Fruit fly (Drosophila melanogaster) whole organism, embryonic: ENCODE results near the gene Bgb.

Source experiments
- Atf6 ChIP-seq: fragments of 200-800 bp; sonication (Bioruptor generic); IDR thresholded peaks from 2 replicates; pipeline ENCODE4 v1.3.6; 2022; ENCODE audit warnings: missing biosample characterization, missing genetic modification characterization
- Awh ChIP-seq: fragments of 200-800 bp; sonication (Bioruptor generic); IDR thresholded peaks from 2 replicates; pipeline ENCODE4, ENCODE4 v1.3.6; 2022; ENCODE audit warnings: missing biosample characterization, missing genetic modification characterization
- Bgb ChIP-seq: fragments of 200-800 bp; sonication (Bioruptor generic); IDR thresholded peaks from 2 replicates; pipeline ENCODE4 v1.3.6; 2022; ENCODE audit warnings: missing biosample characterization, missing genetic modification characterization; ENCODE audit not compliant: partially characterized antibody
- CG11398 ChIP-seq: fragments of 200-800 bp; sonication (Bioruptor generic); optimal IDR thresholded peaks from 2 replicates; lab custom pipeline; 2016; ENCODE audit warnings: missing biosample characterization, missing genetic modification characterization
- CG13894 ChIP-seq: fragments of 200-800 bp; sonication (Bioruptor generic); optimal IDR thresholded peaks from 3 replicates; lab custom pipeline; 2018; ENCODE audit warnings: missing biosample characterization, mild to moderate bottlenecking, missing genetic modification characterization, moderate library complexity
- CG15514 ChIP-seq: fragments of 200-800 bp; sonication (Bioruptor generic); optimal IDR thresholded peaks from 3 replicates; lab custom pipeline; 2017; ENCODE audit warnings: missing biosample characterization, missing genetic modification characterization, mild to moderate bottlenecking, moderate library complexity, missing genetic modification reagents
- CG17802 ChIP-seq: fragments of 200-800 bp; sonication (Bioruptor generic); optimal IDR thresholded peaks from 2 replicates; lab custom pipeline; 2018; ENCODE audit warnings: missing biosample characterization, mild to moderate bottlenecking, missing genetic modification characterization, moderate library complexity
- CG2129 ChIP-seq: fragments of 200-800 bp; sonication (Bioruptor generic); IDR thresholded peaks from 2 replicates; pipeline ENCODE4 v1.3.6; 2022; ENCODE audit warnings: missing biosample characterization, missing genetic modification characterization; ENCODE audit not compliant: partially characterized antibody
- CG31224 ChIP-seq: fragments of 200-800 bp; sonication (Bioruptor generic); IDR thresholded peaks from 2 replicates; pipeline ENCODE4 v1.3.6; 2022; ENCODE audit warnings: missing biosample characterization, missing genetic modification characterization
- CG31388 ChIP-seq: fragments of 200-800 bp; sonication (Bioruptor generic); optimal IDR thresholded peaks from 2 replicates; lab custom pipeline; 2016; ENCODE audit warnings: missing biosample characterization, missing genetic modification characterization
- CG34422 ChIP-seq: fragments of 200-800 bp; sonication (Bioruptor generic); IDR thresholded peaks from 3 replicates; pipeline ENCODE4 v1.3.6; 2022; ENCODE audit warnings: missing biosample characterization, missing genetic modification characterization
- CG3995 ChIP-seq: fragments of 200-800 bp; sonication (Bioruptor generic); optimal IDR thresholded peaks from 3 replicates; lab custom pipeline; 2016; ENCODE audit warnings: missing biosample characterization, missing genetic modification characterization
- CG4328 ChIP-seq: fragments of 200-800 bp; sonication (Bioruptor generic); optimal IDR thresholded peaks from 3 replicates; lab custom pipeline; 2017; ENCODE audit warnings: missing biosample characterization, missing genetic modification reagents, missing genetic modification characterization
- CG6791 ChIP-seq: fragments of 200-800 bp; sonication (Bioruptor generic); IDR thresholded peaks from 3 replicates; pipeline ENCODE4 v1.3.6; 2022; ENCODE audit warnings: missing biosample characterization, missing genetic modification characterization; ENCODE audit not compliant: partially characterized antibody
- CG8924 ChIP-seq: fragments of 200-800 bp; optimal IDR thresholded peaks from 3 replicates; lab custom pipeline; 2019; ENCODE audit warnings: missing biosample characterization, mild to moderate bottlenecking, missing genetic modification characterization, moderate library complexity
- Doc3 ChIP-seq: fragments of 200-800 bp; sonication (Bioruptor generic); IDR thresholded peaks from 3 replicates; pipeline ENCODE4 v1.3.6; 2022; ENCODE audit warnings: missing biosample characterization, missing genetic modification characterization; ENCODE audit not compliant: partially characterized antibody
- Dp ChIP-seq: fragments of 200-800 bp; sonication (Bioruptor generic); optimal IDR thresholded peaks from 2 replicates; lab custom pipeline; 2018; ENCODE audit warnings: missing biosample characterization, mild to moderate bottlenecking, missing genetic modification characterization, moderate library complexity
- Elba2 ChIP-seq: fragments of 200-800 bp; sonication (Bioruptor generic); optimal IDR thresholded peaks from 3 replicates; lab custom pipeline; 2016; ENCODE audit warnings: missing biosample characterization, missing genetic modification characterization
- Fer1 ChIP-seq: fragments of 200-800 bp; sonication (Bioruptor generic); optimal IDR thresholded peaks from 2 replicates; lab custom pipeline; 2017; ENCODE audit warnings: missing biosample characterization, mild to moderate bottlenecking, missing genetic modification characterization
- Gug ChIP-seq: fragments of 200-800 bp; sonication (Bioruptor generic); IDR thresholded peaks from 4 replicates; pipeline ENCODE4 v1.3.6; 2022; ENCODE audit warnings: missing biosample characterization, missing genetic modification characterization
- H2.0 ChIP-seq: fragments of 200-800 bp; sonication (Bioruptor generic); IDR thresholded peaks from 2 replicates; pipeline ENCODE4 v1.3.6; 2022; ENCODE audit warnings: missing biosample characterization, missing genetic modification characterization
- HLHmδ ChIP-seq: fragments of 200-800 bp; sonication (Bioruptor generic); optimal IDR thresholded peaks from 2 replicates; lab custom pipeline; 2018; ENCODE audit warnings: missing biosample characterization, mild to moderate bottlenecking, missing genetic modification characterization, moderate library complexity
- Hand ChIP-seq: fragments of 200-800 bp; sonication (Bioruptor generic); optimal IDR thresholded peaks from 2 replicates; lab custom pipeline; 2017; ENCODE audit warnings: mild to moderate bottlenecking, missing biosample characterization, missing genetic modification reagents, missing genetic modification characterization
- Myb ChIP-seq: fragments of 200-800 bp; sonication (Bioruptor generic); optimal IDR thresholded peaks from 2 replicates; lab custom pipeline; 2016; ENCODE audit warnings: missing biosample characterization, missing genetic modification characterization
- Neu2 ChIP-seq: fragments of 200-800 bp; sonication (Bioruptor generic); optimal IDR thresholded peaks from 3 replicates; lab custom pipeline; 2016; ENCODE audit warnings: missing biosample characterization, missing genetic modification characterization, borderline replicate concordance
- Pdp1 ChIP-seq, 2 experiments: fragments of 200-800 bp; sonication (Bioruptor generic); optimal IDR thresholded peaks; 3 replicates each; lab custom pipeline; 2016; ENCODE audit warnings: missing biosample characterization in 2 of 2, missing genetic modification characterization in 2 of 2, mild to moderate bottlenecking in 1 of 2, moderate library complexity in 1 of 2
- Sin3A ChIP-seq: fragments of >200 bp; optimal IDR thresholded peaks from 2 replicates; lab custom pipeline; 2018
- Sox102F ChIP-seq: fragments of 200-800 bp; sonication (Bioruptor generic); optimal IDR thresholded peaks from 2 replicates; lab custom pipeline; 2018; ENCODE audit warnings: missing biosample characterization, mild to moderate bottlenecking, missing genetic modification characterization, moderate library complexity
- Sry-β ChIP-seq: fragments of 200-800 bp; sonication (Bioruptor generic); optimal IDR thresholded peaks from 2 replicates; lab custom pipeline; 2018; ENCODE audit warnings: missing biosample characterization, mild to moderate bottlenecking, missing genetic modification characterization, moderate library complexity
- ab ChIP-seq: fragments of 200-800 bp; sonication (Bioruptor generic); optimal IDR thresholded peaks from 2 replicates; lab custom pipeline; 2016; ENCODE audit warnings: missing biosample characterization, missing genetic modification characterization
- abd-A ChIP-seq: fragments of 200-800 bp; sonication (Bioruptor generic); optimal IDR thresholded peaks from 3 replicates; lab custom pipeline; 2019; ENCODE audit warnings: missing biosample characterization, mild to moderate bottlenecking, missing genetic modification characterization, moderate library complexity
- ac ChIP-seq: fragments of 200-800 bp; sonication (Bioruptor generic); optimal IDR thresholded peaks from 3 replicates; lab custom pipeline; 2017; ENCODE audit warnings: missing biosample characterization, mild to moderate bottlenecking, missing genetic modification characterization
- bab2 ChIP-seq: fragments of 200-800 bp; sonication (Bioruptor generic); optimal IDR thresholded peaks from 2 replicates; lab custom pipeline; 2016; ENCODE audit warnings: missing biosample characterization, missing genetic modification characterization
- cg ChIP-seq: fragments of 200-800 bp; sonication (Bioruptor generic); optimal IDR thresholded peaks from 3 replicates; lab custom pipeline; 2019; ENCODE audit warnings: missing biosample characterization, mild to moderate bottlenecking, missing genetic modification characterization, moderate library complexity
- chinmo ChIP-seq: fragments of 200-800 bp; sonication (Bioruptor generic); IDR thresholded peaks from 4 replicates; pipeline ENCODE4 v1.3.6; 2022; ENCODE audit warnings: missing biosample characterization, missing genetic modification characterization; ENCODE audit not compliant: partially characterized antibody
- ci ChIP-seq: fragments of 200-800 bp; sonication (Bioruptor generic); IDR thresholded peaks from 3 replicates; pipeline ENCODE4 v1.3.6; 2022; ENCODE audit warnings: missing biosample characterization, missing genetic modification characterization
- dpn ChIP-seq, 2 experiments: fragments of 200-800 bp; sonication (Bioruptor generic); optimal IDR thresholded peaks; 3 replicates each; lab custom pipeline; 2016; ENCODE audit warnings: missing biosample characterization in 2 of 2, missing genetic modification characterization in 2 of 2
- emc ChIP-seq: fragments of 200-800 bp; sonication (Bioruptor generic); optimal IDR thresholded peaks from 2 replicates; lab custom pipeline; 2016; ENCODE audit warnings: missing biosample characterization, missing genetic modification characterization
- ewg ChIP-seq: fragments of 200-800 bp; sonication (Bioruptor generic); optimal IDR thresholded peaks from 3 replicates; lab custom pipeline; 2017; ENCODE audit warnings: mild to moderate bottlenecking, missing biosample characterization, missing genetic modification reagents, missing genetic modification characterization
- eyg ChIP-seq: fragments of 200-800 bp; sonication (Bioruptor generic); optimal IDR thresholded peaks from 3 replicates; lab custom pipeline; 2016; ENCODE audit warnings: missing biosample characterization, missing genetic modification characterization
- gsb ChIP-seq: fragments of 200-800 bp; sonication (Bioruptor generic); IDR thresholded peaks from 2 replicates; pipeline ENCODE4 v1.3.6; 2022; ENCODE audit warnings: missing biosample characterization, missing genetic modification characterization
- gsb-n ChIP-seq: fragments of 200-800 bp; sonication (Bioruptor generic); optimal IDR thresholded peaks from 3 replicates; lab custom pipeline; 2018; ENCODE audit warnings: missing biosample characterization, mild to moderate bottlenecking, missing genetic modification characterization
- lbe ChIP-seq: fragments of 200-800 bp; sonication (Bioruptor generic); optimal IDR thresholded peaks from 2 replicates; lab custom pipeline; 2016; ENCODE audit warnings: missing biosample characterization, mild to moderate bottlenecking, missing genetic modification characterization
- nerfin-1 ChIP-seq: fragments of 200-800 bp; sonication (Bioruptor generic); optimal IDR thresholded peaks from 3 replicates; lab custom pipeline; 2019; ENCODE audit warnings: missing biosample characterization, mild to moderate bottlenecking, missing genetic modification characterization, moderate library complexity
- phol ChIP-seq: fragments of 200-800 bp; sonication (Bioruptor generic); optimal IDR thresholded peaks from 3 replicates; lab custom pipeline; 2018; ENCODE audit warnings: missing biosample characterization, mild to moderate bottlenecking, missing genetic modification characterization, moderate library complexity
- salm ChIP-seq: fragments of 200-800 bp; sonication (Bioruptor generic); optimal IDR thresholded peaks from 2 replicates; lab custom pipeline; 2018; ENCODE audit warnings: missing biosample characterization, mild to moderate bottlenecking, missing genetic modification characterization
- scrt ChIP-seq: fragments of 200-800 bp; sonication (Bioruptor generic); optimal IDR thresholded peaks from 2 replicates; lab custom pipeline; 2018; ENCODE audit warnings: missing biosample characterization, mild to moderate bottlenecking, missing genetic modification characterization, moderate library complexity
- sens ChIP-seq: fragments of 200-800 bp; sonication (Bioruptor generic); peaks from one replicate; lab custom pipeline; 2016; ENCODE audit warnings: missing biosample characterization, missing genetic modification characterization
- seq ChIP-seq: fragments of 200-800 bp; sonication (Bioruptor generic); IDR thresholded peaks from 2 replicates; pipeline ENCODE4 v1.3.6; 2022; ENCODE audit warnings: missing biosample characterization, missing genetic modification characterization
- zen2 ChIP-seq: fragments of 200-800 bp; sonication (Bioruptor generic); IDR thresholded peaks from 3 replicates; pipeline ENCODE4 v1.3.6; 2022; ENCODE audit warnings: missing biosample characterization, missing genetic modification characterization; ENCODE audit not compliant: partially characterized antibody

Gene Bgb

DNA sequence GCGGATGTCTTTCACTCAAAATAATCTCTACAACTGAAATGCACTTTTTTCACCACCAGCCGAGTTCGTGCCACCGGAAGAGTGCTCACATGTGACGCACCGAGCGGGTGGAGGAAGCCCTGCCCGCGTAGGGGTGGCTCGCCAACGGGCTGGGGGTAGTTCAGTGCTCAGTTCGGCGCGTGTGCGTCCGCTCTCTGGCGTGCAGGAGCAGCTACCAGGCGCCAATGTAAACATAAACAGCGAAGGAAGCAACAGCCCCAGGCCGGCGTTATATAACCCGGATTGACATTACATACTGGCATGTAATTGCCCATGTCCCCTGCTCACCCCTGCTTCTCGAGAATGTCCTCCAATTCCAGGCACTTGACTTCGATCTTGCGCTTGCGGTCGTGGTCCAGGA, 24.7 kb downstream of the Bgb start:
- TF ChIP-seq H2.0 (GFP tag; lab: Robert Waterston, UW) = no peak
- no peak for TF ChIP-seq dpn (GFP tag; optimal IDR thresholded peaks at IDR 0.05; lab: Kevin White, UChicago)
- no peak for TF ChIP-seq Gug (GFP tag; lab: Robert Waterston, UW)
- 0 out of 3 replicates have a peak, but pooled peaks have one; percentile 28 for TF ChIP-seq CG6791 (GFP tag; lab: Robert Waterston, UW)
- TF ChIP-seq emc (GFP tag; lab: Kevin White, UChicago) = no peak
- TF ChIP-seq Sry-β (GFP tag; lab: Kevin White, UChicago) = no peak
- TF ChIP-seq scrt (GFP tag; lab: Kevin White, UChicago) = peak; percentile 96
- no peak for TF ChIP-seq Doc3 (GFP tag; lab: Robert Waterston, UW)
- 0 out of 2 replicates have a peak, but pooled peaks have one; percentile 10 for TF ChIP-seq Awh (GFP tag; lab: Robert Waterston, UW)
- no peak for TF ChIP-seq Fer1
- TF ChIP-seq CG31388 (GFP tag; lab: Kevin White, UChicago) = no peak
- TF ChIP-seq seq (GFP tag; lab: Robert Waterston, UW) = peak; percentile 86
- peak; percentile 5 for TF ChIP-seq Hand
- no peak for TF ChIP-seq bab2 (GFP tag; lab: Kevin White, UChicago)
- no peak for TF ChIP-seq CG2129 (GFP tag; lab: Robert Waterston, UW)
- peak; percentile 27 for TF ChIP-seq abd-A (tag; lab: Kevin White, UChicago)
- 0 out of 3 replicates have a peak, but pooled peaks have one; percentile 13 for TF ChIP-seq ci (GFP tag; lab: Robert Waterston, UW)
- TF ChIP-seq Sox102F = no peak
- TF ChIP-seq gsb = no peak
- TF ChIP-seq ewg (GFP tag; lab: Kevin White, UChicago) = peak; percentile 84
- no peak for TF ChIP-seq ab (GFP tag; lab: Kevin White, UChicago)
- TF ChIP-seq HLHmδ (GFP tag; lab: Kevin White, UChicago) = no peak
- peak; percentile 21 for TF ChIP-seq nerfin-1
- TF ChIP-seq zen2 (GFP tag; lab: Robert Waterston, UW) = peak; percentile 52; the same call in 2 of the 3 replicates
- no peak for TF ChIP-seq Neu2
- no peak for TF ChIP-seq CG15514 (GFP tag; lab: Kevin White, UChicago)
- no peak for TF ChIP-seq CG13894 (tag; lab: Kevin White, UChicago)
- TF ChIP-seq Pdp1 (GFP tag; optimal IDR thresholded peaks at IDR 0.05; lab: Kevin White, UChicago) = peak in 1 of 2 experiments; percentile 92
- peak; percentile 26; the same call in 1 of the 3 replicates for TF ChIP-seq CG34422
- 0 out of 2 replicates have a peak, but pooled peaks have one; percentile 11 for TF ChIP-seq Bgb (GFP tag; lab: Robert Waterston, UW)
- peak; percentile 99 for TF ChIP-seq CG31224 (GFP tag; lab: Robert Waterston, UW)
- 0 out of 4 replicates have a peak, but pooled peaks have one; percentile 53 for TF ChIP-seq chinmo (GFP tag; lab: Robert Waterston, UW)
- TF ChIP-seq gsb-n (tag; lab: Kevin White, UChicago) = no peak

DNA sequence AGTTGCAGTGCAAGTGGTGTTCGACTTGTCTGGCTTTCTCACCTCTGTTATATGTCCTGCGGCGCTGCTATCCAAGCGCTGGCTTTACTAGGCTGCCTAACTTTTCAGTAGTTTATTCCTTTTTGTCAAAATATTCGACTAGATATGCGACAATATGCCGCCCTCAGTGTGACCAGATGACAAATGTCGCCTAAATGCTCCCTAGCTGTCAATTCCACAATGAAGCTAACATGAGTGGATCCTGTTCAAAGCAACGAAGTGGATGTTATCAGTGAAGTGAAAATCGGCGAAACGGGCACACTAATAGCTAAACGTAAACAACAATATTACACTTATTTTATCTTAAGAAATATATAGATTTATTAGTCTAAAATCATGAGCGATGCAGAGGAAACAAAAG, 25.4 kb downstream of the Bgb start, which contains the start of the genes Srrm234 and CG7974:
TSS of gene Srrm234 (minus strand) at position 189 of the 400 bp plus-strand sequence.
TSS of gene CG7974 (plus strand) at position 263 of the 400 bp plus-strand sequence.
- TF ChIP-seq CG15514 (GFP tag; lab: Kevin White, UChicago) (peak; percentile 93), Dp (peak; percentile 43), sens (GFP tag; lab: Kevin White, UChicago) (peak; percentile 54), CG8924 (tag; lab: Kevin White, UChicago) (peak; percentile 9), CG3995 (GFP tag; lab: Kevin White, UChicago) (no peak), CG17802 (no peak), eyg (no peak), phol (peak; percentile 53), cg (GFP tag; lab: Kevin White, UChicago) (no peak), Atf6 (GFP tag; lab: Robert Waterston, UW) (no peak), Bgb (GFP tag; lab: Robert Waterston, UW) (peak; percentile 38; the same call in 1 of the 2 replicates), CG4328 (GFP tag; lab: Kevin White, UChicago) (no peak), CG11398 (GFP tag; lab: Kevin White, UChicago) (no peak), Elba2 (peak; percentile 94), ac (GFP tag; lab: Kevin White, UChicago) (no peak), Myb (GFP tag; lab: Kevin White, UChicago) (peak; percentile 7), salm (tag; lab: Kevin White, UChicago) (no peak), Sin3A (lab: Kevin White, UChicago) (peak; percentile 50), lbe (peak; percentile 31)
